Fruit fly (Drosophila melanogaster): ENCODE measurements around the gene Vha16-5.

The Vha16-5 gene

DNA sequence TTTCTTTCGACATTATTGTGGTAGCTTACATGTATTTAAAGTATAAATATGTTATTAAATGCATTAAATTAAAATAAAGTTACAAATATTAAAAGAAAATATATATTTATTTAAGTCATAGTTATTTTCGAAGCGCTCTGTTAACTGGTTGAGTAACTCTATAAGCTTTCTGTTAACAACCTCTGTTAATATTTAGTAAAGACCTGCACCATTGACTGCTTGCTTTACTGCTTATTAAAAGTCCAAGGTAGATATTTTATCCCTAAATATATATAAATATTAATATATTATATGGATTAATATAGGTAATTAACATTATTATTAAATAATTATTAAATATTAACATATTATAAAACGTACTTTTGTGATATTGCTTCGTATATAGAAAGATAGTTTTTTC, 15.3 kb downstream of the Vha16-5 start:
- TF ChIP-seq CG3919 (GFP tag; optimal IDR thresholded peaks at IDR 0.05) (no peak), Hr4 (GFP tag; optimal IDR thresholded peaks at IDR 0.05) (no peak), pdm3 (GFP tag; optimal IDR thresholded peaks at IDR 0.05) (no peak), CG6276 (GFP tag; optimal IDR thresholded peaks at IDR 0.05) (no peak), CG16779 (tag; optimal IDR thresholded peaks at IDR 0.05) (no peak), lz (GFP tag; optimal IDR thresholded peaks at IDR 0.05) (no peak), CG8319 (GFP tag; optimal IDR thresholded peaks at IDR 0.05) (no peak), CG6854 (GFP tag; optimal IDR thresholded peaks at IDR 0.05) (no peak), Blimp-1 (GFP tag; optimal IDR thresholded peaks at IDR 0.05) (no peak), dsx (GFP tag; optimal IDR thresholded peaks at IDR 0.05; ENCODE audit: poor library complexity, severe bottlenecking) (no peak), Sox102F (GFP tag; optimal IDR thresholded peaks at IDR 0.05) (no peak), Lpt (GFP tag; optimal IDR thresholded peaks at IDR 0.05) (no peak), CG6163 (GFP tag; IDR thresholded peaks at IDR 0.05) (no peak), CG7368 (GFP tag; optimal IDR thresholded peaks at IDR 0.05) (no peak), spab (GFP tag; optimal IDR thresholded peaks at IDR 0.05) (no peak), fkh (GFP tag; optimal IDR thresholded peaks at IDR 0.05) (no peak)

DNA sequence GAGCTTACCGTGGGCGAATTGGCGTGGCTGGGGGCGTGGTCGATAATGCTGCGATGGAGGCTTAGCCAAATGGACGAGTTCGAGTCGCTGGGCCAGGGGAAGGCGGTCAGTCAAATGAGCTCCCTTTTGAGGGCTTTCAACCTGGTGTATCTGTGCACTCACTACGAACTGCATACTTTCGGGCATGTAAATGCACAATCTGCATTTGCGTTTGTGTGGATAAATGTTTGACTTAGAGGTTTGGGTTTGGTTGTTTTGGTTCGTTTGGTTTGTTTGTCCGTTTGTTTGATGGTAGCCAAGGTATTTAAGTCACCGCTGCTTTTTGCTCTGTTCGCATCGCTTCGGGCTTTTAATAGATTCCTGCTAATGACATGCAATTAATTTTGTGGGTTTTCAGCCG, 25.6 kb downstream of the Vha16-5 start:
- TF ChIP-seq acj6 (GFP tag; optimal IDR thresholded peaks at IDR 0.05) (no peak), CG11762 (GFP tag; optimal IDR thresholded peaks at IDR 0.05; ENCODE audit: insufficient read depth) (no peak), CG11902 (GFP tag; optimal IDR thresholded peaks at IDR 0.05) (no peak), CG6163 (GFP tag; IDR thresholded peaks at IDR 0.05) (no peak), CG9139 (GFP tag; optimal IDR thresholded peaks at IDR 0.05) (no peak), CG10631 (GFP tag; optimal IDR thresholded peaks at IDR 0.05) (no peak), Smox (GFP tag; optimal IDR thresholded peaks at IDR 0.05) (no peak), pdm3 (GFP tag; optimal IDR thresholded peaks at IDR 0.05) (no peak), Sox15 (GFP tag; optimal IDR thresholded peaks at IDR 0.05) (no peak)

DNA sequence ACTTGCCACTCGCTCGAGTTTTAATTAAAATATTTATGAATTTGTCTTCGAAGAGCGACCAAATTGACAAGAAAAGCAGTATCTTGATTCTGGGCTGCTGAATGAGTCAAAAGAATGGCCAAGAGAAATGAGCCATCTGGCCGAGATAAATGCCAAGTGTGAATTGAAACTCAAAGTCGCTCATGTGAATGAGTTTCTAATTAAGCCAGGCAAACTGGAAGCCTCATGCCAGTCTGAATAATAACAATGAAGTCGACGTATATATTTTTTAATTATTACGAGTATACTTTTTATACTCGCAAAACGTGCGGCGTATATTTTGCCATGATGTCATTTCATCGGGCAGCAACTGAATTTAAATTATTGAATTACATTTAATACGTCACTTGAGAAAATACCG, 27.5 kb downstream of the Vha16-5 start, which contains the start of gene Lip2:
TSS of gene Lip2 (minus strand) at position 101 of the 400 bp plus-strand sequence.
- TF ChIP-seq CG8119 (GFP tag; IDR thresholded peaks at IDR 0.05) (no peak), CG10631 (GFP tag; optimal IDR thresholded peaks at IDR 0.05) (no peak), CG6163 (GFP tag; IDR thresholded peaks at IDR 0.05) (no peak), Met (GFP tag; optimal IDR thresholded peaks at IDR 0.05) (no peak), CG11902 (GFP tag; optimal IDR thresholded peaks at IDR 0.05) (no peak), CG8632 (GFP tag; optimal IDR thresholded peaks at IDR 0.05) (no peak), Eip75B (GFP tag; optimal IDR thresholded peaks at IDR 0.05) (no peak), eg (GFP tag; IDR thresholded peaks at IDR 0.05) (no peak), fd59A (GFP tag; optimal IDR thresholded peaks at IDR 0.05) (no peak), svp (GFP tag) (no peak), CG16779 (tag; optimal IDR thresholded peaks at IDR 0.05) (no peak), achi (GFP tag; optimal IDR thresholded peaks at IDR 0.05) (no peak), Gug (GFP tag; IDR thresholded peaks at IDR 0.05) (no peak)

DNA sequence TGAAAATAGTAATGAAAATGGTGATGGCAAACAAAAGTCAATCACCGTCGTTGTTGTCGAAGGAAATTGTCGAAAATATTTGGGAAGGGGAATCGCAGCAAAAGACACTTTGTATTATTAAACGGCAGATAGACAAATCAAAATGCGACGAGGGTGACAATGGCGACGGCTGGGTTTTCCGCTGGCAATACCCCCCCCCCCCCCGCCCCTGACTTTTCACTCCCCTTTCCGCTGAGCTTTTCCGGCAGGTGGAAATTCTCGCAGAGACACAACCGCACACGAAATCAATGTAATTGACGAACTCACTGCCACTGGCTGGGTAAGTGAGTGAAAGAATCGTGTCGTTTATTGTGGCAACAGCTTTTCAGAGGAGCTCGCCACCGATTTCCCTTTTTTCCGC, 28.8 kb downstream of the Vha16-5 start:
- TF ChIP-seq Hr38 (GFP tag; optimal IDR thresholded peaks at IDR 0.05), result no peak

DNA sequence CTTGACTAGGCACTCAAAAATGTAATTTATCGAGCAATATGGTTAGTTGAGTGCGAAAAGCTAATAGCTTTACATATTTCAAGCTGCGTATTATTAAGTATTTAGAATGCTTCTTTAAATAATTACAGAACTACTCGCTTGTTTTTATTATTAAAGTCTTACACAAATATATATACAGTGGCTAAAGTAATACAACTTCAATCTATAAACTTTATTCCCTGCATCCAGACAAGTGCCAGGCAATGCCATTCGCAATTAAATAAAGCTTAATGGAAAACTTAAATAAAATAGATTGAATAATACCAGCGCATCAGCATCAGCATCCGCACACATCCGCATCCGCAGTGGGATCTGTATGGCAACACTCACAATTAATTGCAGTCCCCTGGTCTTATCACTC, 30.6 kb downstream of the Vha16-5 start:
- TF ChIP-seq svp (GFP tag) (peak; percentile 63), CG1621 (tag; optimal IDR thresholded peaks at IDR 0.05) (no peak)

DNA sequence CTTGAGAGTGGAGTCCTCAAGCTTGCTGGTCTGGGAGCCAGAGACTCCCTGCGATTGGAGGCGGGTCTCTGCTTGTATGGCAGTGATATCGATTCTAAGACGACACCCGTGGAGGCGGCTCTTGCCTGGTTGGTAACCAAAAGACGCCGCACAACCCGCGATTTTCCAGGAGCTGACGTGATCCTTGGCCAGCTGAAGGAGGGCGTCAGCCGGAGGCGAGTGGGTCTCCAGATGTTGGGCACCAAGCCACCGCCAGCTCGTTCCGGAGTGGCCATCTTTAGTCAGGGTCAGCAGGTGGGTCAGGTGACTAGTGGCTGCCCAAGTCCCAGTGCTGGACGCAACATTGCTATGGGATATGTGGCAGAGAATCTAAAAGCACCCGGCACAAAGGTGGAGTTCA, 32.4 kb downstream of the Vha16-5 start:
- TF ChIP-seq svp (GFP tag), result no peak
- TF ChIP-seq Lpt (GFP tag; optimal IDR thresholded peaks at IDR 0.05), result no peak
- no peak for TF ChIP-seq CG7368 (GFP tag; optimal IDR thresholded peaks at IDR 0.05)
- TF ChIP-seq Eip93F (GFP tag; optimal IDR thresholded peaks at IDR 0.05), result no peak
- TF ChIP-seq dsx (GFP tag; optimal IDR thresholded peaks at IDR 0.05; ENCODE audit: poor library complexity, severe bottlenecking), result no peak
- no peak for TF ChIP-seq CG8319 (GFP tag; optimal IDR thresholded peaks at IDR 0.05)
- TF ChIP-seq CG11762 (GFP tag; optimal IDR thresholded peaks at IDR 0.05; ENCODE audit: insufficient read depth), result no peak
- TF ChIP-seq CG11294 (GFP tag; IDR thresholded peaks at IDR 0.05), result no peak
- TF ChIP-seq Met (GFP tag; optimal IDR thresholded peaks at IDR 0.05), result no peak
- no peak for TF ChIP-seq fd85E (GFP tag; optimal IDR thresholded peaks at IDR 0.05)
- no peak for TF ChIP-seq CG9139 (GFP tag; optimal IDR thresholded peaks at IDR 0.05)
- TF ChIP-seq Gug (GFP tag; IDR thresholded peaks at IDR 0.05), result no peak
